Fruit fly (Drosophila melanogaster): ENCODE measurements around the gene CG18088.

CG18088 gene

dm6 chr2L:8951184-8951934, 16.0 kb upstream of the CG18088 start, which contains the start of gene C1GalTA (continued):
- peak; percentile 57 for TF ChIP-seq Mes4 (GFP tag; optimal IDR thresholded peaks at IDR 0.05)
- peak; percentile 90 for TF ChIP-seq pros (GFP tag; optimal IDR thresholded peaks at IDR 0.05)
- TF ChIP-seq CG7928 (GFP tag; optimal IDR thresholded peaks at IDR 0.05), result peak; percentile 75
- peak; percentile 87 for TF ChIP-seq CG18476 (GFP tag; optimal IDR thresholded peaks at IDR 0.05)
- TF ChIP-seq HmgZ (tag; optimal IDR thresholded peaks at IDR 0.05), result peak; percentile 96
- TF ChIP-seq NK7.1 (GFP tag; optimal IDR thresholded peaks at IDR 0.05), result peak; percentile 43
- peak; percentile 98 for TF ChIP-seq Fer1 (GFP tag; optimal IDR thresholded peaks at IDR 0.05)
- peak; percentile 59 for TF ChIP-seq corto (GFP tag; optimal IDR thresholded peaks at IDR 0.05)
- peak; percentile 79 for TF ChIP-seq CG18011 (GFP tag; optimal IDR thresholded peaks at IDR 0.05)
- peak; percentile 91 for TF ChIP-seq ssp (GFP tag; IDR thresholded peaks at IDR 0.05)
- peak; percentile 81 for TF ChIP-seq sens-2 (GFP tag; IDR thresholded peaks at IDR 0.05)
- TF ChIP-seq D19B (GFP tag; optimal IDR thresholded peaks at IDR 0.05), result peak; percentile 88
- peak; percentile 86 for TF ChIP-seq sisA (GFP tag; IDR thresholded peaks at IDR 0.05)
- TF ChIP-seq Camta (GFP tag; optimal IDR thresholded peaks at IDR 0.05), result peak; percentile 40
- peak; percentile 93 for TF ChIP-seq Chrac-16 (GFP tag; optimal IDR thresholded peaks at IDR 0.05)
- peak; percentile 88 for TF ChIP-seq Usf (GFP tag; optimal IDR thresholded peaks at IDR 0.05)
- TF ChIP-seq CG3726 (GFP tag; IDR thresholded peaks at IDR 0.05), result peak; percentile 84
- peak; percentile 97 for TF ChIP-seq run (tag; optimal IDR thresholded peaks at IDR 0.05)
- peak; percentile 96 for TF ChIP-seq ATbp (GFP tag; optimal IDR thresholded peaks at IDR 0.05)
- no peak for TF ChIP-seq pan (optimal IDR thresholded peaks at IDR 0.05)
- TF ChIP-seq pan (GFP tag; optimal IDR thresholded peaks at IDR 0.05 in 1 of 2, IDR thresholded peaks at IDR 0.05 in 1 of 2), result peak in 1 of 2 experiments; percentile 97
- TF ChIP-seq Ets97D (GFP tag; optimal IDR thresholded peaks at IDR 0.05), result no peak
- TF ChIP-seq Vsx1 (GFP tag; optimal IDR thresholded peaks at IDR 0.05), result peak; percentile 90
- TF ChIP-seq prd (optimal IDR thresholded peaks at IDR 0.05), result no peak
- peak; percentile 95 for TF ChIP-seq prd (GFP tag; IDR thresholded peaks at IDR 0.05)
- TF ChIP-seq grn (GFP tag; optimal IDR thresholded peaks at IDR 0.05), result peak; percentile 64
- peak; percentile 96 for TF ChIP-seq CG4424 (GFP tag; optimal IDR thresholded peaks at IDR 0.05)
- no peak for TF ChIP-seq CG2129 (GFP tag; IDR thresholded peaks at IDR 0.05; ENCODE audit: partially characterized antibody)
- TF ChIP-seq vvl (GFP tag; IDR thresholded peaks at IDR 0.05), result peak; percentile 98
- peak; percentile 94; the same call in 1 of the 2 replicates for TF ChIP-seq CG14667 (GFP tag; IDR thresholded peaks at IDR 0.05)
- TF ChIP-seq Nf-YC (tag; optimal IDR thresholded peaks at IDR 0.05), result peak; percentile 92
- TF ChIP-seq Deaf1 (tag; optimal IDR thresholded peaks at IDR 0.05), result peak; percentile 93
- no peak for TF ChIP-seq Sin3A (optimal IDR thresholded peaks at IDR 0.05)
- TF ChIP-seq CG12744 (GFP tag; optimal IDR thresholded peaks at IDR 0.05), result no peak
- TF ChIP-seq z (GFP tag; IDR thresholded peaks at IDR 0.05), result no peak
- peak; percentile 99 for TF ChIP-seq Meics (GFP tag; optimal IDR thresholded peaks at IDR 0.05)
- peak; percentile 93 for TF ChIP-seq CG13123 (GFP tag; optimal IDR thresholded peaks at IDR 0.05)
- peak; percentile 97 for TF ChIP-seq Abd-B (GFP tag; optimal IDR thresholded peaks at IDR 0.05)
- TF ChIP-seq tx (GFP tag; optimal IDR thresholded peaks at IDR 0.05), result peak; percentile 6
- peak; percentile 99 for TF ChIP-seq Hmr (GFP tag; optimal IDR thresholded peaks at IDR 0.05)
- TF ChIP-seq CG1647 (GFP tag; optimal IDR thresholded peaks at IDR 0.05), result peak; percentile 36
- TF ChIP-seq gro (GFP tag; optimal IDR thresholded peaks at IDR 0.05), result peak; percentile 63
- peak in 1 of 2 experiments; percentile 78 for TF ChIP-seq eve (GFP tag; optimal IDR thresholded peaks at IDR 0.05)
- peak; percentile 100 for TF ChIP-seq CG10979 (tag; optimal IDR thresholded peaks at IDR 0.05)
- TF ChIP-seq Mrtf (GFP tag; IDR thresholded peaks at IDR 0.05), result peak; percentile 90; the same call in 2 of the 3 replicates
- TF ChIP-seq vnd (GFP tag; IDR thresholded peaks at IDR 0.05; ENCODE audit: partially characterized antibody), result no peak
- TF ChIP-seq Adf1 (GFP tag; IDR thresholded peaks at IDR 0.05), result peak; percentile 80
- no peak for TF ChIP-seq unc-4 (GFP tag; IDR thresholded peaks at IDR 0.05; ENCODE audit: partially characterized antibody)
- peak; percentile 98 for TF ChIP-seq CrebB (tag; optimal IDR thresholded peaks at IDR 0.05)
- TF ChIP-seq sna (GFP tag; IDR thresholded peaks at IDR 0.05; ENCODE audit: partially characterized antibody), result no peak

Data from whole organism, embryonic.